Fruit fly (Drosophila melanogaster) whole organism, embryonic: Measurements from ENCODE around the gene CG7332.

Experiments used
- Antp ChIP-seq: fragments of 200-800 bp; sonication (Bioruptor generic); optimal IDR thresholded peaks from 3 replicates; lab custom pipeline; 2016; ENCODE audit warnings: missing biosample characterization, missing genetic modification characterization
- CG10543 ChIP-seq: fragments of 200-800 bp; sonication (Bioruptor generic); optimal IDR thresholded peaks from 3 replicates; lab custom pipeline; 2017; ENCODE audit warnings: missing biosample characterization, mild to moderate bottlenecking, missing genetic modification characterization, moderate library complexity
- CG10565 ChIP-seq: fragments of 200-800 bp; sonication (Bioruptor generic); optimal IDR thresholded peaks from 3 replicates; lab custom pipeline; 2016; ENCODE audit warnings: missing biosample characterization, mild to moderate bottlenecking, missing genetic modification characterization
- CG12219 ChIP-seq: fragments of 200-800 bp; sonication (Bioruptor generic); optimal IDR thresholded peaks from 3 replicates; lab custom pipeline; 2018; ENCODE audit warnings: missing biosample characterization, mild to moderate bottlenecking, missing genetic modification characterization
- CG12236 ChIP-seq: fragments of 200-800 bp; sonication (Bioruptor generic); optimal IDR thresholded peaks from 2 replicates; lab custom pipeline; 2016; ENCODE audit warnings: missing biosample characterization, missing genetic modification characterization
- CG1233 ChIP-seq: fragments of 200-800 bp; sonication (Bioruptor generic); optimal IDR thresholded peaks from 4 replicates; lab custom pipeline; 2018; ENCODE audit warnings: missing biosample characterization, mild to moderate bottlenecking, missing genetic modification characterization
- CG13424 ChIP-seq: fragments of 200-800 bp; sonication (Bioruptor generic); optimal IDR thresholded peaks from 2 replicates; lab custom pipeline; 2019; ENCODE audit warnings: missing biosample characterization, mild to moderate bottlenecking, missing genetic modification characterization, moderate library complexity
- CG16813 ChIP-seq: fragments of 200-800 bp; sonication (Bioruptor generic); IDR thresholded peaks from 3 replicates; pipeline ENCODE4 v1.3.6; 2022; ENCODE audit warnings: missing biosample characterization, missing genetic modification characterization; ENCODE audit not compliant: partially characterized antibody
- CG17802 ChIP-seq: fragments of 200-800 bp; sonication (Bioruptor generic); optimal IDR thresholded peaks from 2 replicates; lab custom pipeline; 2018; ENCODE audit warnings: missing biosample characterization, mild to moderate bottlenecking, missing genetic modification characterization, moderate library complexity
- CG17912 ChIP-seq: fragments of 200-800 bp; sonication (Bioruptor generic); optimal IDR thresholded peaks from 2 replicates; lab custom pipeline; 2018; ENCODE audit warnings: missing biosample characterization, mild to moderate bottlenecking, missing genetic modification characterization
- CG2120 ChIP-seq: fragments of 200-800 bp; sonication (Bioruptor generic); optimal IDR thresholded peaks from 3 replicates; lab custom pipeline; 2016; ENCODE audit warnings: missing biosample characterization, missing genetic modification characterization
- CG2202 ChIP-seq: fragments of 200-800 bp; sonication (Bioruptor generic); optimal IDR thresholded peaks from 2 replicates; lab custom pipeline; 2018; ENCODE audit warnings: missing biosample characterization, mild to moderate bottlenecking, missing genetic modification characterization
- CG3163 ChIP-seq: fragments of 200-800 bp; sonication (Bioruptor generic); optimal IDR thresholded peaks from 3 replicates; lab custom pipeline; 2016; ENCODE audit warnings: missing biosample characterization, missing genetic modification characterization
- CG32532 ChIP-seq: fragments of 200-800 bp; sonication (Bioruptor generic); IDR thresholded peaks from 2 replicates; pipeline ENCODE4 v1.3.6; 2022; ENCODE audit warnings: missing biosample characterization, missing genetic modification characterization
- CG4424 ChIP-seq: fragments of 200-800 bp; sonication (Bioruptor generic); optimal IDR thresholded peaks from 3 replicates; lab custom pipeline; 2016; ENCODE audit warnings: missing biosample characterization, missing genetic modification characterization
- CG4820 ChIP-seq: fragments of 200-800 bp; sonication (Bioruptor generic); optimal IDR thresholded peaks from 3 replicates; lab custom pipeline; 2016; ENCODE audit warnings: missing biosample characterization, missing genetic modification characterization
- CG7987 ChIP-seq: fragments of 200-800 bp; sonication (Bioruptor generic); optimal IDR thresholded peaks from 2 replicates; lab custom pipeline; 2018; ENCODE audit warnings: missing biosample characterization, mild to moderate bottlenecking, missing genetic modification characterization, moderate library complexity
- CG8290 ChIP-seq, 3 experiments: fragments of 200-800 bp; sonication (Bioruptor generic); optimal IDR thresholded peaks; 2 replicates each; lab custom pipeline; 2016 to 2019; ENCODE audit warnings: missing biosample characterization in 3 of 3, missing genetic modification characterization in 3 of 3, mild to moderate bottlenecking in 2 of 3, moderate library complexity in 1 of 3
- CG8924 ChIP-seq: fragments of 200-800 bp; optimal IDR thresholded peaks from 3 replicates; lab custom pipeline; 2019; ENCODE audit warnings: missing biosample characterization, mild to moderate bottlenecking, missing genetic modification characterization, moderate library complexity
- Camta ChIP-seq: fragments of 200-800 bp; sonication (Bioruptor generic); optimal IDR thresholded peaks from 2 replicates; lab custom pipeline; 2016; ENCODE audit warnings: missing biosample characterization, missing genetic modification characterization
- Dek ChIP-seq: fragments of 200-800 bp; sonication (Bioruptor generic); optimal IDR thresholded peaks from 3 replicates; lab custom pipeline; 2019; ENCODE audit warnings: missing biosample characterization, mild to moderate bottlenecking, missing genetic modification characterization, moderate library complexity
- Lim3 ChIP-seq: fragments of 200-800 bp; sonication (Bioruptor generic); IDR thresholded peaks from 2 replicates; pipeline ENCODE4 v1.3.6; 2022; ENCODE audit warnings: missing biosample characterization, missing genetic modification characterization
- Lpt ChIP-seq: fragments of >200 bp; optimal IDR thresholded peaks from 2 replicates; lab custom pipeline; 2018; ENCODE audit warnings: missing biosample characterization, missing genetic modification characterization
- MBD-R2 ChIP-seq: fragments of 200-800 bp; sonication (Bioruptor generic); IDR thresholded peaks from 2 replicates; pipeline ENCODE4 v1.3.6; 2022; ENCODE audit warnings: missing biosample characterization, missing genetic modification characterization
- NC2α ChIP-seq: fragments of 200-800 bp; sonication (Bioruptor generic); optimal IDR thresholded peaks from 2 replicates; lab custom pipeline; 2016; ENCODE audit warnings: missing biosample characterization, missing genetic modification characterization
- Nf-YA ChIP-seq: fragments of 200-800 bp; sonication (Bioruptor generic); IDR thresholded peaks from 2 replicates; pipeline ENCODE4 v1.3.6; 2022; ENCODE audit warnings: missing biosample characterization, missing genetic modification characterization
- Nf-YC ChIP-seq: fragments of 200-800 bp; optimal IDR thresholded peaks from 3 replicates; lab custom pipeline; 2019; ENCODE audit warnings: missing biosample characterization, mild to moderate bottlenecking, missing genetic modification characterization, moderate library complexity
- Poxn ChIP-seq: fragments of 200-800 bp; sonication (Bioruptor generic); IDR thresholded peaks from 2 replicates; pipeline ENCODE4 v1.3.6; 2022; ENCODE audit warnings: missing biosample characterization, missing genetic modification characterization
- Ptx1 ChIP-seq: fragments of 200-800 bp; sonication (Bioruptor generic); IDR thresholded peaks from 2 replicates; pipeline ENCODE4 v1.3.6; 2022; ENCODE audit warnings: missing biosample characterization, missing genetic modification characterization
- Rx ChIP-seq: fragments of 200-800 bp; sonication (Bioruptor generic); IDR thresholded peaks from 2 replicates; pipeline ENCODE4 v1.3.6; 2022; ENCODE audit warnings: missing biosample characterization, missing genetic modification characterization
- az2 ChIP-seq: fragments of 200-800 bp; sonication (Bioruptor generic); optimal IDR thresholded peaks from 3 replicates; lab custom pipeline; 2016; ENCODE audit warnings: missing biosample characterization, missing genetic modification characterization
- bbx ChIP-seq: fragments of 200-800 bp; sonication (Bioruptor generic); IDR thresholded peaks from 2 replicates; pipeline ENCODE4 v1.3.6; 2022; ENCODE audit warnings: missing biosample characterization, missing genetic modification characterization; ENCODE audit not compliant: partially characterized antibody
- bigmax ChIP-seq: fragments of 200-800 bp; sonication (Bioruptor generic); optimal IDR thresholded peaks from 2 replicates; lab custom pipeline; 2018; ENCODE audit warnings: missing biosample characterization, mild to moderate bottlenecking, missing genetic modification characterization
- cas ChIP-seq: fragments of 200-800 bp; sonication (Bioruptor generic); IDR thresholded peaks from 2 replicates; pipeline ENCODE4 v1.3.6; 2022; ENCODE audit warnings: missing biosample characterization, missing genetic modification characterization
- cwo ChIP-seq: fragments of 200-800 bp; sonication (Bioruptor generic); optimal IDR thresholded peaks from 3 replicates; lab custom pipeline; 2017; ENCODE audit warnings: missing biosample characterization, missing genetic modification characterization, mild to moderate bottlenecking, moderate library complexity, missing genetic modification reagents
- ems ChIP-seq: fragments of 200-800 bp; sonication (Bioruptor generic); optimal IDR thresholded peaks from 3 replicates; lab custom pipeline; 2016; ENCODE audit warnings: missing biosample characterization, missing genetic modification characterization
- esg ChIP-seq: fragments of 200-800 bp; sonication (Bioruptor generic); conservative IDR thresholded peaks from 2 replicates; pipeline ENCODE4 v1.3.6; 2022; ENCODE audit warnings: missing biosample characterization, missing genetic modification characterization
- hb ChIP-seq: fragments of 200-800 bp; sonication (Bioruptor generic); IDR thresholded peaks from 3 replicates; pipeline ENCODE4 v1.3.6; 2022; ENCODE audit warnings: missing biosample characterization, missing genetic modification characterization; ENCODE audit not compliant: partially characterized antibody
- insv ChIP-seq, 2 experiments: fragments of 200-800 bp; sonication (Bioruptor generic); optimal IDR thresholded peaks; 3 replicates each; lab custom pipeline; 2016 to 2018; ENCODE audit warnings: missing biosample characterization in 2 of 2, missing genetic modification characterization in 2 of 2
- inv ChIP-seq: fragments of 200-800 bp; sonication (Bioruptor generic); IDR thresholded peaks from 2 replicates; pipeline ENCODE4 v1.3.6; 2022; ENCODE audit warnings: missing biosample characterization, missing genetic modification characterization; ENCODE audit not compliant: partially characterized antibody
- mirr ChIP-seq: fragments of 200-800 bp; sonication (Bioruptor generic); optimal IDR thresholded peaks from 3 replicates; lab custom pipeline; 2018; ENCODE audit warnings: missing biosample characterization, mild to moderate bottlenecking, missing genetic modification characterization
- odd ChIP-seq: fragments of 200-800 bp; sonication (Bioruptor generic); optimal IDR thresholded peaks from 2 replicates; lab custom pipeline; 2017; ENCODE audit warnings: missing biosample characterization, mild to moderate bottlenecking, missing genetic modification characterization
- ranshi ChIP-seq: fragments of 200-800 bp; sonication (Bioruptor generic); IDR thresholded peaks from 2 replicates; pipeline ENCODE4 v1.3.6; 2022; ENCODE audit warnings: missing biosample characterization, missing genetic modification characterization
- shn ChIP-seq: fragments of 200-800 bp; sonication (Bioruptor generic); optimal IDR thresholded peaks from 3 replicates; lab custom pipeline; 2016; ENCODE audit warnings: missing biosample characterization, missing genetic modification characterization
- sim ChIP-seq: fragments of 200-800 bp; sonication (Bioruptor generic); IDR thresholded peaks from 2 replicates; pipeline ENCODE4 v1.3.6; 2022; ENCODE audit warnings: missing biosample characterization, missing genetic modification characterization
- sna ChIP-seq: fragments of 200-800 bp; sonication (Bioruptor generic); IDR thresholded peaks from 2 replicates; pipeline ENCODE4 v1.3.6; 2022; ENCODE audit warnings: missing biosample characterization, missing genetic modification characterization; ENCODE audit not compliant: partially characterized antibody
- sqz ChIP-seq: fragments of 200-800 bp; sonication (Bioruptor generic); optimal IDR thresholded peaks from 3 replicates; lab custom pipeline; 2018; ENCODE audit warnings: missing biosample characterization, mild to moderate bottlenecking, missing genetic modification characterization
- tio ChIP-seq: fragments of 200-800 bp; sonication (Bioruptor generic); optimal IDR thresholded peaks from 2 replicates; lab custom pipeline; 2017; ENCODE audit warnings: missing biosample characterization, missing genetic modification characterization, inconsistent platforms

The CG7332 gene

DNA sequence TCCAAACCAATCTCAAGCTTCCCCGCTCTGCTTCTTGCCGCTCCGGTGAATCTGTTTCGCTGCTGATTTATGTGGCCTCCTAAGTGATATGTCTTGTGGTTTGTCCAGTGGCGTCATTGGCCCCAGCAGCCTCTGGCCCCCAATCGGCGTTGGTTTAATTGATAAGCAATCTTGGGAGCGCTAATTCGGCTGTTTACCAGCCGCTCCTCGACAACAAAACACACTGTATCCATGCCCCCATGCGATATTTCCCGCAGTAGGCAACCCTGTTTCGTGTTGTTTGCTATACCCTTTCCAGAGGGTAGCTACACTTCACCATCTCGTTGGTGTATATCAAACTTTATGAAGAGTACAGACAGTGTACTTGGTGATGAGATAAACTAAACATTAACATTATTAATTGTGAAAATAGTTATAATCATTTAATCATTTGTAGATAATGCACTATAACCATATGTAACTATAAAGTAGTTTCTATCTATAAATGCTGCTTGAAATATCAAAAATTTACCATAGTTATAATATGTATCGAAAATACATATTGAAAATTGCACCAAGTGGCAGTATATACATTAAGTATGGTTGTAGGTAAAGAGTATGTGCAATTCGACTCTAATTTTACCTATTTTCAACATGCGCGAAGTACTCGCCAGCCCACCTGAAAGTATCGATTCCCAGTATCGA is 35.8 kb upstream of the CG7332 start, which contains the start of gene shop (continued):
- TF ChIP-seq mirr (GFP tag; lab: Kevin White, UChicago) (peak; percentile 59), CG17912 (GFP tag; lab: Kevin White, UChicago) (peak; percentile 72), az2 (GFP tag; lab: Kevin White, UChicago) (peak; percentile 84), tio (GFP tag; lab: Kevin White, UChicago) (no peak), Camta (GFP tag; lab: Kevin White, UChicago) (peak; percentile 63), CG16813 (GFP tag; lab: Robert Waterston, UW) (peak; percentile 46; the same call in 2 of the 3 replicates), Nf-YC (tag; lab: Kevin White, UChicago) (peak; percentile 80), Poxn (no peak), esg (peak; percentile 77), CG10565 (GFP tag; lab: Kevin White, UChicago) (peak; percentile 20), Rx (GFP tag; lab: Robert Waterston, UW) (no peak), CG4820 (peak; percentile 75), ems (GFP tag; lab: Kevin White, UChicago) (peak; percentile 68), sqz (GFP tag; lab: Kevin White, UChicago) (no peak), cas (no peak), CG32532 (peak; percentile 63; the same call in 1 of the 2 replicates), CG8924 (tag; lab: Kevin White, UChicago) (peak; percentile 91), bigmax (GFP tag; lab: Kevin White, UChicago) (no peak), bbx (GFP tag; lab: Robert Waterston, UW) (peak; percentile 36; the same call in 1 of the 2 replicates), insv (GFP tag; optimal IDR thresholded peaks at IDR 0.05; lab: Kevin White, UChicago) (peak in 1 of 2 experiments; percentile 51), CG3163 (GFP tag; lab: Kevin White, UChicago) (peak; percentile 26), Lpt (GFP tag; lab: Kevin White, UChicago) (no peak), CG1233 (GFP tag; lab: Kevin White, UChicago) (peak; percentile 84), CG7987 (GFP tag; lab: Kevin White, UChicago) (peak; percentile 55), ranshi (GFP tag; lab: Robert Waterston, UW) (peak; percentile 54; the same call in 1 of the 2 replicates), shn (GFP tag; lab: Kevin White, UChicago) (peak; percentile 56), Lim3 (GFP tag; lab: Robert Waterston, UW) (no peak), sna (GFP tag; lab: Robert Waterston, UW) (peak; percentile 52), CG17802 (tag; lab: Kevin White, UChicago) (peak; percentile 25), Nf-YA (GFP tag; lab: Robert Waterston, UW) (0 out of 2 replicates have a peak, but pooled peaks have one; percentile 31), Dek (tag; lab: Kevin White, UChicago) (peak; percentile 86), odd (GFP tag; lab: Kevin White, UChicago) (peak; percentile 71), MBD-R2 (GFP tag; lab: Robert Waterston, UW) (peak; percentile 54; the same call in 1 of the 2 replicates), Ptx1 (GFP tag; lab: Robert Waterston, UW) (peak; percentile 80), CG10543 (GFP tag; lab: Kevin White, UChicago) (peak; percentile 89), cwo (GFP tag; lab: Kevin White, UChicago) (peak; percentile 82), sim (0 out of 2 replicates have a peak, but pooled peaks have one; percentile 25), CG12236 (GFP tag; lab: Kevin White, UChicago) (no peak), hb (GFP tag; lab: Robert Waterston, UW) (no peak), CG2202 (tag; lab: Kevin White, UChicago) (peak; percentile 67), CG8290 (GFP tag; optimal IDR thresholded peaks at IDR 0.05; lab: Kevin White, UChicago) (peak; percentile 64), CG8290 (tag; optimal IDR thresholded peaks at IDR 0.05; lab: Kevin White, UChicago) (peak in 1 of 2 experiments; percentile 85), CG13424 (tag; lab: Kevin White, UChicago) (peak; percentile 91), CG12219 (peak; percentile 79), CG4424 (GFP tag; lab: Kevin White, UChicago) (peak; percentile 81), NC2α (GFP tag; lab: Kevin White, UChicago) (peak; percentile 6), CG2120 (GFP tag; lab: Kevin White, UChicago) (peak; percentile 91), inv (GFP tag; lab: Robert Waterston, UW) (peak; percentile 36; the same call in 1 of the 2 replicates), Antp (GFP tag; lab: Kevin White, UChicago) (peak; percentile 43)
